Fruit fly (Drosophila melanogaster): Measurements from ENCODE around the gene BicD.

BicD gene

dm6 chr2L:17429788-17430587 lies 43.0 kb downstream of the BicD start (continued):
- TF ChIP-seq CG4617 (GFP tag; optimal IDR thresholded peaks at IDR 0.05; ENCODE audit: borderline replicate concordance) (peak; percentile 53), wek (GFP tag; optimal IDR thresholded peaks at IDR 0.05) (no peak), CG10209 (GFP tag; optimal IDR thresholded peaks at IDR 0.05) (peak; percentile 97), twi (tag; optimal IDR thresholded peaks at IDR 0.05) (peak; percentile 73), jumu (GFP tag; optimal IDR thresholded peaks at IDR 0.05) (peak; percentile 45), Pdp1 (GFP tag; optimal IDR thresholded peaks at IDR 0.05) (peak; percentile 48 to 51), bsh (GFP tag; optimal IDR thresholded peaks at IDR 0.05) (peak; percentile 73 to 97), CG11723 (GFP tag; optimal IDR thresholded peaks at IDR 0.05) (peak; percentile 86), sima (GFP tag; optimal IDR thresholded peaks at IDR 0.05) (no peak), nerfin-2 (GFP tag; IDR thresholded peaks at IDR 0.05; ENCODE audit: partially characterized antibody) (no peak), Gug (GFP tag; IDR thresholded peaks at IDR 0.05) (peak; percentile 66; the same call in 3 of the 4 replicates), CG3163 (GFP tag; optimal IDR thresholded peaks at IDR 0.05) (peak; percentile 14), MESR4 (GFP tag; optimal IDR thresholded peaks at IDR 0.05) (peak; percentile 8), da (GFP tag; optimal IDR thresholded peaks at IDR 0.05) (no peak), Lhr (GFP tag; optimal IDR thresholded peaks at IDR 0.05) (no peak), nerfin-1 (tag; optimal IDR thresholded peaks at IDR 0.05) (peak; percentile 97), ato (GFP tag; IDR thresholded peaks at IDR 0.05; ENCODE audit: partially characterized antibody) (no peak), h (optimal IDR thresholded peaks at IDR 0.05) (no peak), dysf (GFP tag; IDR thresholded peaks at IDR 0.05) (peak; percentile 88), CG12659 (GFP tag; optimal IDR thresholded peaks at IDR 0.05) (peak; percentile 93), Bdp1 (GFP tag; optimal IDR thresholded peaks at IDR 0.05) (peak; percentile 26), Nf-YB (GFP tag; optimal IDR thresholded peaks at IDR 0.05) (peak; percentile 88), Max (GFP tag; optimal IDR thresholded peaks at IDR 0.05) (peak; percentile 9), CG8924 (tag; optimal IDR thresholded peaks at IDR 0.05) (peak; percentile 98), ac (GFP tag; optimal IDR thresholded peaks at IDR 0.05) (no peak), Asciz (GFP tag; optimal IDR thresholded peaks at IDR 0.05) (peak; percentile 98), CG32772 (GFP tag; IDR thresholded peaks at IDR 0.05) (peak; percentile 93), lbe (GFP tag; optimal IDR thresholded peaks at IDR 0.05) (peak; percentile 94), Hr3 (GFP tag; optimal IDR thresholded peaks at IDR 0.05) (peak; percentile 96), D (optimal IDR thresholded peaks at IDR 0.05) (no peak), D (GFP tag; optimal IDR thresholded peaks at IDR 0.05) (peak; percentile 96), CG18476 (GFP tag; optimal IDR thresholded peaks at IDR 0.05) (peak; percentile 31), grau (tag; optimal IDR thresholded peaks at IDR 0.05) (peak; percentile 96), slou (GFP tag; optimal IDR thresholded peaks at IDR 0.05) (peak; percentile 54), lmd (GFP tag; IDR thresholded peaks at IDR 0.05) (peak; percentile 94), CG15269 (tag; optimal IDR thresholded peaks at IDR 0.05) (peak; percentile 80), en (GFP tag; optimal IDR thresholded peaks at IDR 0.05) (peak; percentile 36), croc (GFP tag; conservative IDR thresholded peaks at IDR 0.05) (peak; percentile 93), CG11560 (tag; IDR thresholded peaks at IDR 0.05) (peak; percentile 78; the same call in 2 of the 3 replicates), CG7928 (GFP tag; optimal IDR thresholded peaks at IDR 0.05) (peak; percentile 69), toy (GFP tag; IDR thresholded peaks at IDR 0.05) (peak; percentile 70), dmrt99B (tag; optimal IDR thresholded peaks at IDR 0.05) (peak; percentile 100), CG5953 (GFP tag; IDR thresholded peaks at IDR 0.05) (peak; percentile 83), pnt (GFP tag; optimal IDR thresholded peaks at IDR 0.05) (peak; percentile 38), crol (GFP tag; IDR thresholded peaks at IDR 0.05) (peak; percentile 97), CG34224 (GFP tag; IDR thresholded peaks at IDR 0.05; ENCODE audit: partially characterized antibody) (no peak)

Measured in whole organism, embryonic.